Worm (Caenorhabditis elegans): Measurements from ENCODE around the gene Y43F8B.1.
A peak's percentile ranks its signal among the peaks of the same experiment; 100 is the strongest.

Y43F8B.1 gene

DNA sequence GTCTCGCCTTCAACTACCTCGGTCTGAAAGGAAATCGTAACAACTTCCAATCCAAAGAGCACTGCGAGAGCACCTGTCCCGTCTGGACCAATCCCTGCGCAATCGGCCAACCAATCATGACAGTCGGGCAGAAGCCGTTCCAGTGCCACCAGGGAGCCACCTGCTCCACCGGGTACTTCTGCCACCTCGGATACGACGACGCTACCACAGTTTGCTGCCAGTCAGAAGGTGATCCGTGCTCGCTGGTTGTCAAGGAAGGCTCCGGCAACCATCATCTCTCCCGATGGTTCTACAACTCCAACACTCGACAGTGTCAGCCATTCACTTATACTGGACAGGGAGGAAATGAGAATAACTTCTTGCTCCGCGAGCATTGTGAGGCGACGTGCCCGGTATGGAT, 36.9 kb downstream of the Y43F8B.1 start:
- TF ChIP-seq efl-1 (optimal IDR thresholded peaks at IDR 0.05) (no peak), efl-1 (GFP tag; optimal IDR thresholded peaks at IDR 0.05 in 1 of 2) (peak in 1 of 2 experiments; percentile 19), lin-39 (tag; optimal IDR thresholded peaks at IDR 0.05) (no peak)

DNA sequence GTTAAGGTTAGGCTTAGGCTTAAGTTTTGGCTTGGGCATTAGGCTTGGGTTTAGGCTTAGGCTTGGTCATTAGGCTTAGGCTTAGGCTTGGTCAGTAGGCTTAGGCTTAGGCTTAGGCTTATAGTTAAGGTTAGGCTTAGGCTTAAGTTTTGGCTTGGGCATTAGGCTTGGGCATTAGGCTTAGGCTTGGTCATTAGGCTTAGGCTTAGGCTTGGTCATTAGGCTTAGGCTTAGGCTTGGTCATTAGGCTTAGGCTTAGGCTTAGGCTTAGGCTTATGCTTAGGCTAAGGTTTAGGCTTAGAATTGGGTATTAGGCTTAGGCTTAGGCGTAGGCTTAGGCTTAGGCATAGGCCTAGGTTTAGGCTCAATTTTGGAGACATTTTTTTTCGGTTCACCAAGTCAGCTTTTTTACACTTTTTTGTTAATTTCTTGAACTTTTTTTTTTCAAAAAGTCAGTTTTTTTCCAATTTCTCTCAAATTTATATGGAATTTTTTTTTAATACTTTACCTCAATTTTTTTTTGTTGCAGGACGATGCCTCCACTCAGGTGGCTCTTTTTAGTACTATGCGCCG, 43.3 kb downstream of the Y43F8B.1 start, which contains the start of gene Y43F8B.3:
TSS of gene Y43F8B.3 (plus strand) at position 523 of the 573 bp plus-strand sequence.
- TF ChIP-seq vab-15 (tag; optimal IDR thresholded peaks at IDR 0.05) (no peak), lin-14 (GFP tag; optimal IDR thresholded peaks at IDR 0.05) (no peak), ceh-88 (GFP tag; IDR thresholded peaks at IDR 0.05) (no peak), nhr-90 (tag; optimal IDR thresholded peaks at IDR 0.05; ENCODE audit: poor library complexity) (no peak), lin-13 (GFP tag; optimal IDR thresholded peaks at IDR 0.05) (no peak), hlh-4 (tag; optimal IDR thresholded peaks at IDR 0.05) (no peak), nhr-11 (tag; optimal IDR thresholded peaks at IDR 0.05) (no peak), swsn-7 (tag; optimal IDR thresholded peaks at IDR 0.05) (no peak), rnt-1 (tag; optimal IDR thresholded peaks at IDR 0.05) (no peak), snu-23 (GFP tag; optimal IDR thresholded peaks at IDR 0.05) (no peak), dpl-1 (GFP tag; optimal IDR thresholded peaks at IDR 0.05) (no peak), tlp-1 (tag; optimal IDR thresholded peaks at IDR 0.05) (no peak)

DNA sequence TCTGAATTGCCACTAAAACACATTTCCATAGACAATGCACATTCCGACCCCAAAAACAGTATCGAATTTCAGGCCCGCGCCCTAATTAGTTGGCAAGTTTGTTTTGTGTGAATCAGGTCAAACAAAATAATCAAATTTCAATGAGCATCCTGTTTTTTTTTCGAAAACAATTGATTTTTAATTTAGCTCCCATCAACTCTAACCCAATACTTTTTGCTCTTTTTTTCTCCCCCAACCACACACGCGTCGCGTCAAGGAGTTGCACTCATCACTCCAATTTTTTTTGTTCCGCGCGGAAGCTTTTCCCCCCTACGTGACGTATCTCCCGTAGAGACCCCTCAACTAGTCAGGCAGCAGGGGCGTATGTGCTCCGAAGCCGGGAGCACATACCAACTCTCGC, 44.6 kb downstream of the Y43F8B.1 start:
- TF ChIP-seq mef-2 (tag; optimal IDR thresholded peaks at IDR 0.05) (no peak), grh-1 (GFP tag; IDR thresholded peaks at IDR 0.05) (no peak), swsn-7 (tag; optimal IDR thresholded peaks at IDR 0.05) (no peak), xbp-1 (tag; optimal IDR thresholded peaks at IDR 0.05) (no peak), skn-1 (tag; optimal IDR thresholded peaks at IDR 0.05) (no peak), nhr-47 (tag; optimal IDR thresholded peaks at IDR 0.05) (no peak), ceh-63 (GFP tag; optimal IDR thresholded peaks at IDR 0.05) (no peak), unc-130 (tag; optimal IDR thresholded peaks at IDR 0.05) (no peak), ceh-82 (tag; optimal IDR thresholded peaks at IDR 0.05) (no peak), mab-9 (GFP tag; IDR thresholded peaks at IDR 0.05) (no peak), tbx-2 (tag; optimal IDR thresholded peaks at IDR 0.05) (no peak), ama-1 (optimal IDR thresholded peaks at IDR 0.05) (no peak), dpl-1 (GFP tag; optimal IDR thresholded peaks at IDR 0.05) (no peak), pqm-1 (tag; optimal IDR thresholded peaks at IDR 0.05) (no peak), tlp-1 (tag; optimal IDR thresholded peaks at IDR 0.05) (no peak), Y116A8C.19 (tag; optimal IDR thresholded peaks at IDR 0.05; ENCODE audit: borderline replicate concordance) (no peak), nhr-11 (tag; optimal IDR thresholded peaks at IDR 0.05) (no peak)

DNA sequence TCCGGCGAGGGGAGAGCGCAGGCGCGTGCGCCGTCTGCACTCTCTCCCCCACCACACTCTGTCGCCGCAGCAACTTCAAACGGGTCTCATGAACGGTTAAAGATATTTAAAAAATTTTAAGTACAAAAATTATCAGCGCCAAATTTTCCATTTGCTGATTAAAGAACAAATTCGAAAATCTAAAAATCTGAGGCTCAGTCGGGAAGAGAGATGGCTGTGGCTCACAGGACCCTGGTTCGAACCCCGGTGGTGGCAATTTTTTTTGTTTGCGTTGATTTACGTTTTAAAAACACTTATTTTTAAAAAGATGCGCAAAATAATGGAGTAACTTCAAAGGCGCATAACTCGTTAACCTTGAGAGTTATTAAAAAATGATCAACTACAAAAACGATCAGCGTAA, 48.9 kb downstream of the Y43F8B.1 start:
- TF ChIP-seq ceh-90 (tag; optimal IDR thresholded peaks at IDR 0.05) (no peak), xbp-1 (tag; optimal IDR thresholded peaks at IDR 0.05) (no peak), fkh-8 (tag; optimal IDR thresholded peaks at IDR 0.05) (no peak), ces-1 (GFP tag; optimal IDR thresholded peaks at IDR 0.05) (no peak), C16A3.4 (tag; optimal IDR thresholded peaks at IDR 0.05) (no peak), mep-1 (tag; optimal IDR thresholded peaks at IDR 0.05) (no peak), dsc-1 (tag; optimal IDR thresholded peaks at IDR 0.05) (no peak), unc-62 (GFP tag; optimal IDR thresholded peaks at IDR 0.05) (no peak), F16B12.6 (tag; optimal IDR thresholded peaks at IDR 0.05) (no peak), sox-4 (tag; optimal IDR thresholded peaks at IDR 0.05) (no peak), nhr-28 (tag; optimal IDR thresholded peaks at IDR 0.05) (no peak), lsy-2 (tag; optimal IDR thresholded peaks at IDR 0.05) (no peak), lin-39 (tag; optimal IDR thresholded peaks at IDR 0.05) (no peak), nhr-19 (GFP tag; conservative IDR thresholded peaks at IDR 0.05) (no peak), ztf-4 (tag; optimal IDR thresholded peaks at IDR 0.05) (no peak), unc-130 (tag; optimal IDR thresholded peaks at IDR 0.05) (no peak), dpl-1 (GFP tag; optimal IDR thresholded peaks at IDR 0.05) (no peak), ceh-82 (tag; optimal IDR thresholded peaks at IDR 0.05) (no peak), nhr-11 (tag; optimal IDR thresholded peaks at IDR 0.05) (no peak), nhr-12 (tag; optimal IDR thresholded peaks at IDR 0.05) (no peak)

All from whole organism, L1 larva.